Fruit fly (Drosophila melanogaster): ENCODE measurements around the gene eIF2Bepsilon.

eIF2Bepsilon gene

DNA sequence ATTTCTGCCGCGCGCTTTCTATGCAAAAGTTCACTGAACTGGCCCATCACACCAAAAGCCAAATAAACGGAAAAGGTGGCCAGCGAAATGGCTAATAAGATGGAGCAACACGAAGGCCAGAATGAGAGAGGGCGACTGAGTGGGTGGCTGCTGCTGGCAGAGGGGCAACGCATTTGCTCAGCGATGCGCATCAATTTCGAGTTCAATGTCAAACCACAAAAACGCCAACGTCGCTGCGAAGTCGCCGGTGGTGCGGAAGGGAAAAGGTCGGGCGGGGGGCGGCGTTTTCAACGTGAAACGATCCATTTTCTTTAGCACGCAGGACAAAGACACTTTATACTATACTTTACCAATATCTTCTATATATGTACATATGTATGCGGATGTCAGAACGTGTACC, 26.9 kb upstream of the eIF2Bepsilon start:
- TF ChIP-seq brk (GFP tag; optimal IDR thresholded peaks at IDR 0.05) (no peak), sage (GFP tag; optimal IDR thresholded peaks at IDR 0.05) (no peak), OdsH (GFP tag; optimal IDR thresholded peaks at IDR 0.05) (no peak), jim (GFP tag; optimal IDR thresholded peaks at IDR 0.05) (no peak), Jra (GFP tag; optimal IDR thresholded peaks at IDR 0.05) (no peak), psq (GFP tag; optimal IDR thresholded peaks at IDR 0.05) (no peak), lola (GFP tag; optimal IDR thresholded peaks at IDR 0.05) (no peak), dmrt93B (GFP tag; optimal IDR thresholded peaks at IDR 0.05) (no peak), dsf (GFP tag; optimal IDR thresholded peaks at IDR 0.05; ENCODE audit: borderline replicate concordance) (no peak), woc (GFP tag; optimal IDR thresholded peaks at IDR 0.05) (no peak), usp (GFP tag; optimal IDR thresholded peaks at IDR 0.05) (no peak), Rel (GFP tag; optimal IDR thresholded peaks at IDR 0.05) (no peak), Rel (tag; optimal IDR thresholded peaks at IDR 0.05) (no peak), Myc (optimal IDR thresholded peaks at IDR 0.05) (no peak)

DNA sequence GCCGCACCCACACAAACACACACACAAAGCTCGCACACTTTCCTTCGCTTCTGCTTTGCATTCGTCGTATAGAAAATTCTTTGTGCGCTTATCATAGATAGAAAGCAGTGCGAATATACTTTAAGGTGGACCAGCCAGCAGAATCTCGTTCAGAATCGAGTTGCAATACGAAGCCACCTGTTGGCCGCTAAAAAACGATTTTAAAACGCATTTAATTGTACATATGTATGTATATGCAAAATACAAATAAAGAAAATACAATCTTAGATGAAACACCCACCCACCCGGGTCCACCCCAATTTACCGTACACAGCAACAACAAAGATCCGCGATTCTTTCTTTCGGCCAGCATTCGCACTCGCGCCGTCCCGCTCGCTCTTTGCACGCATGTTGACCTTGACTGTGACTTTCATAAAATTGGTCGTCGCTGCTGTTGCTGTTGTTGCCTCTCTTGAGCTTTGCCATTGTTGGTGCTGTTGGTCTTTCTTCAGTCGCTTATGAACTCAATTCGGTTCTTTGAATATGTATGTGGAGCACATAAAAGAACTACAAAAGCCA, 25.9 kb upstream of the eIF2Bepsilon start:
- TF ChIP-seq CG32264 (GFP tag; optimal IDR thresholded peaks at IDR 0.05), result peak; percentile 70
- TF ChIP-seq dmrt93B (GFP tag; optimal IDR thresholded peaks at IDR 0.05), result peak; percentile 91
- peak; percentile 78 for TF ChIP-seq Hnf4 (GFP tag; optimal IDR thresholded peaks at IDR 0.05)
- TF ChIP-seq rgr (GFP tag; optimal IDR thresholded peaks at IDR 0.05), result peak; percentile 93
- TF ChIP-seq foxo (GFP tag; optimal IDR thresholded peaks at IDR 0.05), result peak in 1 of 2 experiments; percentile 93
- TF ChIP-seq ey (GFP tag; optimal IDR thresholded peaks at IDR 0.05), result peak; percentile 87
- TF ChIP-seq Jra (GFP tag; optimal IDR thresholded peaks at IDR 0.05), result no peak
- TF ChIP-seq Abd-B (GFP tag; optimal IDR thresholded peaks at IDR 0.05), result no peak
- no peak for TF ChIP-seq Vsx2 (GFP tag; optimal IDR thresholded peaks at IDR 0.05; ENCODE audit: partially characterized antibody)
- TF ChIP-seq Sp1 (GFP tag; optimal IDR thresholded peaks at IDR 0.05), result peak; percentile 92
- TF ChIP-seq HLH106 (tag; optimal IDR thresholded peaks at IDR 0.05), result peak; percentile 92
- TF ChIP-seq psq (GFP tag; optimal IDR thresholded peaks at IDR 0.05), result peak; percentile 88
- peak; percentile 29 for TF ChIP-seq CrebA (GFP tag; optimal IDR thresholded peaks at IDR 0.05; ENCODE audit: borderline replicate concordance)
- no peak for TF ChIP-seq lola (GFP tag; optimal IDR thresholded peaks at IDR 0.05)
- peak; percentile 71 for TF ChIP-seq Mio (GFP tag; optimal IDR thresholded peaks at IDR 0.05)
- TF ChIP-seq CG9705 (GFP tag; optimal IDR thresholded peaks at IDR 0.05), result peak; percentile 61
- TF ChIP-seq br (GFP tag; optimal IDR thresholded peaks at IDR 0.05), result peak; percentile 88
- peak; percentile 2 for TF ChIP-seq brk (GFP tag; optimal IDR thresholded peaks at IDR 0.05)
- TF ChIP-seq Hr78 (GFP tag; optimal IDR thresholded peaks at IDR 0.05), result no peak
- TF ChIP-seq woc (GFP tag; optimal IDR thresholded peaks at IDR 0.05), result peak; percentile 42
- peak; percentile 91 for TF ChIP-seq fru (GFP tag; optimal IDR thresholded peaks at IDR 0.05)
- peak; percentile 37 for TF ChIP-seq sage (GFP tag; optimal IDR thresholded peaks at IDR 0.05)
- TF ChIP-seq tai (GFP tag; optimal IDR thresholded peaks at IDR 0.05), result no peak
- no peak for TF ChIP-seq Rel (GFP tag; optimal IDR thresholded peaks at IDR 0.05)
- TF ChIP-seq Rel (tag; optimal IDR thresholded peaks at IDR 0.05), result peak; percentile 72
- peak; percentile 91 for TF ChIP-seq OdsH (GFP tag; optimal IDR thresholded peaks at IDR 0.05)
- TF ChIP-seq GATAd (GFP tag; optimal IDR thresholded peaks at IDR 0.05), result no peak
- TF ChIP-seq h (GFP tag; optimal IDR thresholded peaks at IDR 0.05), result peak; percentile 91

DNA sequence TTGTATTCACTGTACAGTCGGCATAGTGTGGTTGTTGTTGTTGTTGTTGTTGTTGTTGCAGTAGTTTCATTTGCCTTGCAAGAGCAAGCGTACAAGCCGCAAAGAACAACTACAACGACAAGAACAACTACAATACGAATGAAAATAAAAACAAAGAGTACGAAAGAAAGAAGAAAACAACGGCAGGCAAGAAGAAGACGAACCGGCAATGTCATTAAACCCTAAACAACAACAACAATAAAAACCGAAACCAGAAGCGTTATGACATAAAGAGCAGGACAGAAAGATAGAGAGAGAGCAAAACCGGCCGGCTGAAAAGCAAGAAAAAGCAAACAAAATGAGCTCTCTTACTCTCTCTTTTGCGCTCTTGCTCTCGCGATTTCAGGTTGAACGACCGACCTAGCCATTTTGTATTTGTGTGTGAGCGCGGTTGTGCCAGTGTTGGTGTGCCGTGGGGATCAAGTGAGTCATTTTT, 25.3 kb upstream of the eIF2Bepsilon start:
- TF ChIP-seq dl (GFP tag; optimal IDR thresholded peaks at IDR 0.05; ENCODE audit: insufficient read depth in 1 of 2, partially characterized antibody in 2 of 2), result peak; percentile 84 to 92
- TF ChIP-seq N (GFP tag; optimal IDR thresholded peaks at IDR 0.05), result no peak
- no peak for TF ChIP-seq jim (GFP tag; optimal IDR thresholded peaks at IDR 0.05)
- TF ChIP-seq woc (GFP tag; optimal IDR thresholded peaks at IDR 0.05), result peak; percentile 45
- TF ChIP-seq psq (GFP tag; optimal IDR thresholded peaks at IDR 0.05), result peak; percentile 75
- TF ChIP-seq Dif (GFP tag; optimal IDR thresholded peaks at IDR 0.05; ENCODE audit: partially characterized antibody), result peak; percentile 84
- no peak for TF ChIP-seq foxo (GFP tag; optimal IDR thresholded peaks at IDR 0.05)

Measured in whole organism, wandering third instar larva.